Fruit fly (Drosophila melanogaster) whole organism, embryonic: ENCODE data around the gene vkg.
A peak's percentile ranks its signal among the peaks of the same experiment; 100 is the strongest.

Experiments
- Asciz ChIP-seq: fragments of 200-800 bp; sonication (Bioruptor generic); optimal IDR thresholded peaks from 2 replicates; lab custom pipeline; 2017; ENCODE audit warnings: missing biosample characterization, mild to moderate bottlenecking, missing genetic modification characterization, missing genetic modification reagents
- Atf-2 ChIP-seq: fragments of 200-800 bp; sonication (Bioruptor generic); optimal IDR thresholded peaks from 2 replicates; lab custom pipeline; 2016; ENCODE audit warnings: missing biosample characterization, missing genetic modification characterization
- Atf6 ChIP-seq: fragments of 200-800 bp; sonication (Bioruptor generic); IDR thresholded peaks from 2 replicates; pipeline ENCODE4 v1.3.6; 2022; ENCODE audit warnings: missing biosample characterization, missing genetic modification characterization
- BtbVII ChIP-seq: fragments of 200-800 bp; sonication (Bioruptor generic); optimal IDR thresholded peaks from 3 replicates; lab custom pipeline; 2017; ENCODE audit warnings: missing biosample characterization, mild to moderate bottlenecking, missing genetic modification characterization
- C15 ChIP-seq: fragments of 200-800 bp; sonication (Bioruptor generic); IDR thresholded peaks from 3 replicates; pipeline ENCODE4 v1.3.6; 2022; ENCODE audit warnings: missing biosample characterization, missing genetic modification characterization
- CG11504 ChIP-seq: fragments of 200-800 bp; sonication (Bioruptor generic); optimal IDR thresholded peaks from 3 replicates; lab custom pipeline; 2019; ENCODE audit warnings: missing biosample characterization, mild to moderate bottlenecking, missing genetic modification characterization, moderate library complexity
- CG1233 ChIP-seq: fragments of 200-800 bp; sonication (Bioruptor generic); optimal IDR thresholded peaks from 4 replicates; lab custom pipeline; 2018; ENCODE audit warnings: missing biosample characterization, mild to moderate bottlenecking, missing genetic modification characterization
- CG12659 ChIP-seq: fragments of 200-800 bp; sonication (Bioruptor generic); optimal IDR thresholded peaks from 3 replicates; lab custom pipeline; 2017; ENCODE audit warnings: mild to moderate bottlenecking, missing biosample characterization, missing genetic modification reagents, missing genetic modification characterization
- CG13287 ChIP-seq: fragments of 200-800 bp; sonication (Bioruptor generic); IDR thresholded peaks from 2 replicates; pipeline ENCODE4 v1.3.6; 2022; ENCODE audit warnings: missing biosample characterization, missing genetic modification characterization; ENCODE audit not compliant: partially characterized antibody
- CG14050 ChIP-seq: fragments of 200-800 bp; sonication (Bioruptor generic); IDR thresholded peaks from 3 replicates; pipeline ENCODE4 v1.3.6; 2022; ENCODE audit warnings: missing biosample characterization, missing genetic modification characterization
- CG15696 ChIP-seq: fragments of 200-800 bp; sonication (Bioruptor generic); optimal IDR thresholded peaks from 2 replicates; lab custom pipeline; 2019; ENCODE audit warnings: missing biosample characterization, mild to moderate bottlenecking, missing genetic modification characterization, moderate library complexity
- CG17361 ChIP-seq: fragments of 200-800 bp; sonication (Bioruptor generic); IDR thresholded peaks from 3 replicates; pipeline ENCODE4 v1.3.6; 2022; ENCODE audit warnings: missing biosample characterization, missing genetic modification characterization
- CG18011 ChIP-seq: fragments of 200-800 bp; sonication (Bioruptor generic); optimal IDR thresholded peaks from 2 replicates; lab custom pipeline; 2017; ENCODE audit warnings: missing biosample characterization, missing genetic modification characterization, mild to moderate bottlenecking, moderate library complexity, missing genotype
- CG2199 ChIP-seq: fragments of 200-800 bp; sonication (Bioruptor generic); IDR thresholded peaks from 3 replicates; pipeline ENCODE4 v1.3.6; 2022; ENCODE audit warnings: missing biosample characterization, missing genetic modification characterization
- CG3995 ChIP-seq: fragments of 200-800 bp; sonication (Bioruptor generic); optimal IDR thresholded peaks from 3 replicates; lab custom pipeline; 2016; ENCODE audit warnings: missing biosample characterization, missing genetic modification characterization
- CG43689 ChIP-seq: fragments of 200-800 bp; sonication (Bioruptor generic); IDR thresholded peaks from 2 replicates; pipeline ENCODE4 v1.3.6; 2022; ENCODE audit warnings: missing biosample characterization, missing genetic modification characterization
- CG4404 ChIP-seq: fragments of 200-800 bp; sonication (Bioruptor generic); IDR thresholded peaks from 2 replicates; pipeline ENCODE4 v1.3.6; 2022; ENCODE audit warnings: missing biosample characterization, missing genetic modification characterization
- CG4854 ChIP-seq: fragments of 200-800 bp; sonication (Bioruptor generic); optimal IDR thresholded peaks from 2 replicates; lab custom pipeline; 2016; ENCODE audit warnings: missing biosample characterization, missing genetic modification characterization, inconsistent platforms
- CG5953 ChIP-seq: fragments of 200-800 bp; sonication (Bioruptor generic); IDR thresholded peaks from 2 replicates; pipeline ENCODE4 v1.3.6; 2022; ENCODE audit warnings: missing biosample characterization, missing genetic modification characterization
- CG6689 ChIP-seq: fragments of 200-800 bp; sonication (Bioruptor generic); IDR thresholded peaks from 2 replicates; pipeline ENCODE4 v1.3.6; 2022; ENCODE audit warnings: missing biosample characterization, missing genetic modification characterization
- CG7963 ChIP-seq: fragments of 200-800 bp; sonication (Bioruptor generic); IDR thresholded peaks from 3 replicates; pipeline ENCODE4 v1.3.6; 2022; ENCODE audit warnings: missing biosample characterization, missing genetic modification characterization; ENCODE audit not compliant: partially characterized antibody
- D ChIP-seq, 2 experiments: fragments of 200-800 bp in 1 of 2; fragments of >200 bp in 1 of 2; sonication (Bioruptor generic) in 1 of 2; optimal IDR thresholded peaks; 2 replicates in 1 of 2; 3 replicates in 1 of 2; lab custom pipeline; 2017; ENCODE audit warnings: mild to moderate bottlenecking in 1 of 2, missing biosample characterization in 1 of 2, missing genetic modification characterization in 1 of 2, missing genetic modification reagents in 1 of 2
- Deaf1 ChIP-seq: fragments of 200-800 bp; optimal IDR thresholded peaks from 3 replicates; lab custom pipeline; 2019; ENCODE audit warnings: missing biosample characterization, mild to moderate bottlenecking, missing genetic modification characterization, moderate library complexity
- Dip2 ChIP-seq: fragments of 200-800 bp; sonication (Bioruptor generic); IDR thresholded peaks from 2 replicates; pipeline ENCODE4 v1.3.6; 2022; ENCODE audit warnings: missing biosample characterization, missing genetic modification characterization
- Dp ChIP-seq: fragments of 200-800 bp; sonication (Bioruptor generic); optimal IDR thresholded peaks from 2 replicates; lab custom pipeline; 2018; ENCODE audit warnings: missing biosample characterization, mild to moderate bottlenecking, missing genetic modification characterization, moderate library complexity
- Drgx ChIP-seq: fragments of 200-800 bp; sonication (Bioruptor generic); IDR thresholded peaks from 2 replicates; pipeline ENCODE4 v1.3.6; 2022; ENCODE audit warnings: missing biosample characterization, missing genetic modification characterization
- E2f2 ChIP-seq: fragments of 200-800 bp; sonication (Bioruptor generic); IDR thresholded peaks from 2 replicates; pipeline ENCODE4 v1.3.6; 2022; ENCODE audit warnings: missing biosample characterization, missing genetic modification characterization
- ERR ChIP-seq: fragments of 200-800 bp; sonication (Bioruptor generic); optimal IDR thresholded peaks from 2 replicates; lab custom pipeline; 2016; ENCODE audit warnings: missing biosample characterization, missing genetic modification characterization
- Ets65A ChIP-seq: fragments of 200-800 bp; sonication (Bioruptor generic); peaks from one replicate; lab custom pipeline; 2016; ENCODE audit warnings: missing biosample characterization, missing genetic modification characterization
- HmgD ChIP-seq: fragments of 200-800 bp; sonication (Bioruptor generic); optimal IDR thresholded peaks from 3 replicates; lab custom pipeline; 2016; ENCODE audit warnings: missing biosample characterization, missing genetic modification characterization
- Hr51 ChIP-seq, 2 experiments: fragments of 200-800 bp; sonication (Bioruptor generic); optimal IDR thresholded peaks; 2 replicates in 1 of 2; 3 replicates in 1 of 2; lab custom pipeline; 2016 to 2018; ENCODE audit warnings: missing biosample characterization in 2 of 2, missing genetic modification characterization in 2 of 2, mild to moderate bottlenecking in 1 of 2, moderate library complexity in 1 of 2
- Lpt ChIP-seq: fragments of >200 bp; optimal IDR thresholded peaks from 2 replicates; lab custom pipeline; 2018; ENCODE audit warnings: missing biosample characterization, missing genetic modification characterization
- MBD-R2 ChIP-seq: fragments of 200-800 bp; sonication (Bioruptor generic); IDR thresholded peaks from 2 replicates; pipeline ENCODE4 v1.3.6; 2022; ENCODE audit warnings: missing biosample characterization, missing genetic modification characterization
- Mad ChIP-seq: fragments of 200-800 bp; sonication (Bioruptor generic); optimal IDR thresholded peaks from 2 replicates; lab custom pipeline; 2016; ENCODE audit warnings: missing biosample characterization, missing genetic modification characterization
- Opbp ChIP-seq: fragments of 200-800 bp; sonication (Bioruptor generic); IDR thresholded peaks from 3 replicates; pipeline ENCODE4 v1.3.6; 2022; ENCODE audit warnings: missing biosample characterization, missing genetic modification characterization; ENCODE audit not compliant: partially characterized antibody
- Ptx1 ChIP-seq: fragments of 200-800 bp; sonication (Bioruptor generic); IDR thresholded peaks from 2 replicates; pipeline ENCODE4 v1.3.6; 2022; ENCODE audit warnings: missing biosample characterization, missing genetic modification characterization
- az2 ChIP-seq: fragments of 200-800 bp; sonication (Bioruptor generic); optimal IDR thresholded peaks from 3 replicates; lab custom pipeline; 2016; ENCODE audit warnings: missing biosample characterization, missing genetic modification characterization
- bigmax ChIP-seq: fragments of 200-800 bp; sonication (Bioruptor generic); optimal IDR thresholded peaks from 2 replicates; lab custom pipeline; 2018; ENCODE audit warnings: missing biosample characterization, mild to moderate bottlenecking, missing genetic modification characterization
- ci ChIP-seq: fragments of 200-800 bp; sonication (Bioruptor generic); IDR thresholded peaks from 3 replicates; pipeline ENCODE4 v1.3.6; 2022; ENCODE audit warnings: missing biosample characterization, missing genetic modification characterization
- cwo ChIP-seq: fragments of 200-800 bp; sonication (Bioruptor generic); optimal IDR thresholded peaks from 3 replicates; lab custom pipeline; 2017; ENCODE audit warnings: missing biosample characterization, missing genetic modification characterization, mild to moderate bottlenecking, moderate library complexity, missing genetic modification reagents
- da ChIP-seq: fragments of 200-800 bp; sonication (Bioruptor generic); optimal IDR thresholded peaks from 2 replicates; lab custom pipeline; 2016; ENCODE audit warnings: missing biosample characterization, missing genetic modification characterization
- esg ChIP-seq: fragments of 200-800 bp; sonication (Bioruptor generic); conservative IDR thresholded peaks from 2 replicates; pipeline ENCODE4 v1.3.6; 2022; ENCODE audit warnings: missing biosample characterization, missing genetic modification characterization
- fd102C ChIP-seq: fragments of 200-800 bp; sonication (Bioruptor generic); optimal IDR thresholded peaks from 2 replicates; lab custom pipeline; 2018; ENCODE audit warnings: missing biosample characterization, mild to moderate bottlenecking, missing genetic modification characterization, moderate library complexity
- fd96Cb ChIP-seq: fragments of 200-800 bp; sonication (Bioruptor generic); optimal IDR thresholded peaks from 2 replicates; lab custom pipeline; 2018; ENCODE audit warnings: missing biosample characterization, mild to moderate bottlenecking, missing genetic modification characterization, moderate library complexity
- gsb-n ChIP-seq: fragments of 200-800 bp; sonication (Bioruptor generic); optimal IDR thresholded peaks from 3 replicates; lab custom pipeline; 2018; ENCODE audit warnings: missing biosample characterization, mild to moderate bottlenecking, missing genetic modification characterization
- ken ChIP-seq: fragments of 200-800 bp; sonication (Bioruptor generic); IDR thresholded peaks from 3 replicates; pipeline ENCODE4 v1.3.6; 2022; ENCODE audit warnings: missing biosample characterization, missing genetic modification characterization
- sc ChIP-seq, 3 experiments: fragments of >200 bp in 2 of 3; fragments of 200-800 bp in 1 of 3; sonication (Bioruptor generic) in 1 of 3; optimal IDR thresholded peaks; 2 replicates in 2 of 3; 3 replicates in 1 of 3; lab custom pipeline; 2017; ENCODE audit warnings: mild to moderate bottlenecking in 1 of 3, missing biosample characterization in 1 of 3, missing genetic modification characterization in 1 of 3, missing genetic modification reagents in 1 of 3
- sisA ChIP-seq: fragments of 200-800 bp; sonication (Bioruptor generic); IDR thresholded peaks from 2 replicates; pipeline ENCODE4 v1.3.6; 2022; ENCODE audit warnings: missing biosample characterization, missing genetic modification characterization
- so ChIP-seq: fragments of 200-800 bp; sonication (Bioruptor generic); IDR thresholded peaks from 3 replicates; pipeline ENCODE4 v1.3.6; 2022; ENCODE audit warnings: missing biosample characterization, missing genetic modification characterization

Gene vkg

dm6 chr2L:4979138-4979537, 48.9 kb downstream of the vkg start, which contains the start of gene CG8891 (continued):
- TF ChIP-seq Atf6 (GFP tag; lab: Robert Waterston, UW), result no peak
- TF ChIP-seq Dp (GFP tag; lab: Kevin White, UChicago), result peak; percentile 77
- TF ChIP-seq Ets65A, result no peak
- no peak for TF ChIP-seq CG17361 (GFP tag; lab: Robert Waterston, UW)
- TF ChIP-seq HmgD (GFP tag; lab: Kevin White, UChicago), result no peak
- peak; percentile 88 for TF ChIP-seq E2f2
- TF ChIP-seq Ptx1 (GFP tag; lab: Robert Waterston, UW), result no peak
- TF ChIP-seq BtbVII (GFP tag; lab: Kevin White, UChicago), result no peak
- no peak for TF ChIP-seq ken (GFP tag; lab: Robert Waterston, UW)
- no peak for TF ChIP-seq CG11504 (tag; lab: Kevin White, UChicago)
- no peak for TF ChIP-seq CG43689 (GFP tag; lab: Robert Waterston, UW)
- peak; percentile 16; the same call in 1 of the 2 replicates for TF ChIP-seq CG13287 (GFP tag; lab: Robert Waterston, UW)
- TF ChIP-seq MBD-R2 (GFP tag; lab: Robert Waterston, UW), result peak; percentile 52
- TF ChIP-seq Dip2 (GFP tag; lab: Robert Waterston, UW), result no peak
- TF ChIP-seq CG12659 (GFP tag; lab: Kevin White, UChicago), result no peak
- no peak for TF ChIP-seq bigmax (GFP tag; lab: Kevin White, UChicago)
- TF ChIP-seq Hr51 (GFP tag; optimal IDR thresholded peaks at IDR 0.05; lab: Kevin White, UChicago), result no peak
- no peak for TF ChIP-seq CG4854 (GFP tag; lab: Kevin White, UChicago)
- TF ChIP-seq CG18011, result peak; percentile 17
- TF ChIP-seq Atf-2 (GFP tag; lab: Kevin White, UChicago), result no peak
- TF ChIP-seq CG15696 (tag; lab: Kevin White, UChicago), result no peak
- TF ChIP-seq CG1233, result no peak
- no peak for TF ChIP-seq CG7963 (GFP tag; lab: Robert Waterston, UW)

- TF ChIP-seq CG3995 (GFP tag; lab: Kevin White, UChicago) (peak; percentile 85), CG2199 (GFP tag; lab: Robert Waterston, UW) (peak; percentile 81; the same call in 1 of the 3 replicates), ERR (GFP tag; lab: Kevin White, UChicago) (peak; percentile 90), CG4404 (GFP tag; lab: Robert Waterston, UW) (peak; percentile 96), sc (optimal IDR thresholded peaks at IDR 0.05; lab: Kevin White, UChicago) (no peak), sc (GFP tag; optimal IDR thresholded peaks at IDR 0.05; lab: Kevin White, UChicago) (peak; percentile 82), gsb-n (tag; lab: Kevin White, UChicago) (peak; percentile 93), Mad (peak; percentile 90), az2 (GFP tag; lab: Kevin White, UChicago) (peak; percentile 95), Drgx (GFP tag; lab: Robert Waterston, UW) (peak; percentile 95), Lpt (GFP tag; lab: Kevin White, UChicago) (no peak), fd102C (GFP tag; lab: Kevin White, UChicago) (peak; percentile 42), Opbp (peak; percentile 53; the same call in 2 of the 3 replicates), cwo (GFP tag; lab: Kevin White, UChicago) (peak; percentile 93), CG14050 (GFP tag; lab: Robert Waterston, UW) (peak; percentile 93), Asciz (no peak), D (optimal IDR thresholded peaks at IDR 0.05; lab: Kevin White, UChicago) (no peak), D (GFP tag; optimal IDR thresholded peaks at IDR 0.05; lab: Kevin White, UChicago) (peak; percentile 90), CG5953 (peak; percentile 93), so (GFP tag; lab: Robert Waterston, UW) (peak; percentile 92), esg (GFP tag; lab: Robert Waterston, UW) (peak; percentile 95), ci (peak; percentile 93), fd96Cb (tag; lab: Kevin White, UChicago) (peak; percentile 91), sisA (GFP tag; lab: Robert Waterston, UW) (peak; percentile 95), CG6689 (GFP tag; lab: Robert Waterston, UW) (peak; percentile 97), Deaf1 (no peak), C15 (GFP tag; lab: Robert Waterston, UW) (peak; percentile 92), da (peak; percentile 69)
These were observed 50.9 kb downstream of the vkg start, which contains the start of the genes Gmd and CG3792 for dm6 chr2L:4976988-4977551. Gene Gmd (minus strand): TSS chr2L:4977023. Gene CG3792 (plus strand): TSS chr2L:4977312.
